Fruit fly (Drosophila melanogaster) whole organism, adult: ENCODE results near the gene nonA.

Experiments
- kay ChIP-seq: fragments of 200-800 bp; sonication (Bioruptor generic); peaks from one replicate; lab custom pipeline; 2016; ENCODE audit warnings: missing biosample characterization, missing genetic modification characterization, borderline replicate concordance
- pad ChIP-seq: fragments of 200-800 bp; sonication (Bioruptor generic); optimal IDR thresholded peaks from 3 replicates; lab custom pipeline; 2017; ENCODE audit warnings: missing biosample characterization, missing genetic modification characterization, mild to moderate bottlenecking, moderate library complexity, missing genetic modification reagents

The nonA gene

DNA sequence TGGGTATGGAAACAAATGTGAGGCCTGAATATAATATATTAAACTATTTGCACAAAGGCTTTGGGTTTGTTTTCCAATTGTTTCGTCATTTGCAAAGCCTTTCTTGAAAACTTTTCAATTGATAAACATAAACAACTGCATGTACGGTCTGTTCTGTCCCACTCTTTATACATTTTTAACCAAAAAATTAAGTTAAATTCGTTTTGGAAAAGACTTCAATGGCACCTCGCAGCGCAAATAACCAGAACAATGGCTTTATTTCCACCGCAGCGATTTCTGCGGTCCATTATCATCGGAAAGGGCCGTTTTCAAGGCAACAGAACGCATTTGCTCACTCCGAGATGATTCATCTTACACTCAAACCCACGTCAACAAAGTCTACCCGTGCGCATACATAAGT is 59.5 kb downstream of the nonA start:
- TF ChIP-seq kay (GFP tag; lab: Kevin White, UChicago) (peak; percentile 56), pad (GFP tag; lab: Kevin White, UChicago) (no peak)
